Worm (Caenorhabditis elegans) whole organism, L4/young adult: ENCODE data around the gene aakg-2.

ENCODE experiments used
- W03F9.2 ChIP-seq: fragments of 150-350 bp; optimal IDR thresholded peaks from 2 replicates; lab custom pipeline; 2014; ENCODE audit warnings: missing biosample characterization, missing genetic modification characterization
- him-1 ChIP-seq: sonication (generic microtip); optimal IDR thresholded peaks from 2 replicates; lab custom pipeline; 2016; ENCODE audit warnings: missing genotype, missing genetic modification reagents, missing genetic modification characterization, missing compliant biosample characterization

DNA sequence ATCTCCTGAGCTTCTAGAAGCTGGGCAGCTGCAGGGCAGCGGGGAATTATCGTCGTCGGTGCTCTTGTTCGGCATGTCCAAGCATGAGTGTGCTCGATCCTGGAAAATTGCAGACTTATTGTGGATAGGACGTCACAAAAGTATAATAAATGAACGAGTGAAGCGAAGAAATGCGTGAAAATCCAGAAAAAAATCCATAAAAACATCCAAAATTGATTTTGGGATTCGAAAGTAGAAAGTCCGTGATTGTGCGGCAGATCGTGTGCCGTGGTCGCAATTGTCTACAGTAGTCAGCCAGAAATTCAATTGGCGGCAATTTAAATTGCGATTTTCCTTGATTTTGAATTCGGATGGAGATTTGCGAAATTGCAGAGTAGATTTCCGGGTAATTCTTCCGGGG, 32.5 kb downstream of the aakg-2 start, which contains the start of gene F41G4.7:
- TF ChIP-seq him-1 (tag; lab: Kevin White, UChicago), result no peak
- no peak for TF ChIP-seq W03F9.2 (tag; lab: Kevin White, UChicago)
